Fruit fly (Drosophila melanogaster): Measurements from ENCODE around the gene CG4766.
A peak's percentile ranks its signal among the peaks of the same experiment; 100 is the strongest.

dm6 chrX:5956646-5957441 is 43.8 kb downstream of the CG4766 start:
- TF ChIP-seq CTCF (optimal IDR thresholded peaks at IDR 0.05) (peak; percentile 77 to 81), CG8478 (optimal IDR thresholded peaks at IDR 0.05) (no peak)

All from S2 (cell line).